Fruit fly (Drosophila melanogaster): ENCODE results near the gene Hsc70-3.
A peak's percentile ranks its signal among the peaks of the same experiment; 100 is the strongest.

The Hsc70-3 gene

dm6 chrX:11818047-11818766 lies 11.3 kb upstream of the Hsc70-3 start (continued):
- TF ChIP-seq CG4360 (GFP tag; IDR thresholded peaks at IDR 0.05) (peak; percentile 84), pita (GFP tag; optimal IDR thresholded peaks at IDR 0.05) (no peak), gt (GFP tag; IDR thresholded peaks at IDR 0.05) (peak; percentile 83), Tbp (GFP tag; optimal IDR thresholded peaks at IDR 0.05) (no peak), grau (tag; optimal IDR thresholded peaks at IDR 0.05) (peak; percentile 94), Eip74EF (GFP tag; optimal IDR thresholded peaks at IDR 0.05) (peak in 1 of 2 experiments; percentile 93), vnd (GFP tag; IDR thresholded peaks at IDR 0.05; ENCODE audit: partially characterized antibody) (peak; percentile 42; the same call in 1 of the 3 replicates), Jarid2 (GFP tag; optimal IDR thresholded peaks at IDR 0.05) (peak; percentile 71), bcd (GFP tag; optimal IDR thresholded peaks at IDR 0.05) (peak; percentile 89), chn (GFP tag; optimal IDR thresholded peaks at IDR 0.05) (peak; percentile 97), onecut (GFP tag; IDR thresholded peaks at IDR 0.05) (peak; percentile 85), CG8359 (GFP tag; optimal IDR thresholded peaks at IDR 0.05; ENCODE audit: borderline replicate concordance) (peak; percentile 78), wek (GFP tag; optimal IDR thresholded peaks at IDR 0.05) (peak; percentile 89), CG4730 (GFP tag; IDR thresholded peaks at IDR 0.05) (peak; percentile 89), wor (GFP tag; IDR thresholded peaks at IDR 0.05) (peak; percentile 85), CG9932 (GFP tag; IDR thresholded peaks at IDR 0.05) (peak; percentile 84), CG11695 (GFP tag; IDR thresholded peaks at IDR 0.05) (peak; percentile 96), fu2 (GFP tag; optimal IDR thresholded peaks at IDR 0.05) (peak; percentile 95), Fer2 (tag; optimal IDR thresholded peaks at IDR 0.05) (peak; percentile 74), abd-A (tag; optimal IDR thresholded peaks at IDR 0.05) (peak; percentile 83), Hey (tag; optimal IDR thresholded peaks at IDR 0.05) (peak; percentile 55), CG11085 (GFP tag; IDR thresholded peaks at IDR 0.05) (peak; percentile 85), tna (GFP tag; IDR thresholded peaks at IDR 0.05; ENCODE audit: partially characterized antibody) (peak; percentile 64), Rx (GFP tag; IDR thresholded peaks at IDR 0.05) (peak; percentile 91), CG1792 (GFP tag; optimal IDR thresholded peaks at IDR 0.05) (peak; percentile 84), Atf3 (GFP tag; optimal IDR thresholded peaks at IDR 0.05) (peak; percentile 93), ATbp (GFP tag; optimal IDR thresholded peaks at IDR 0.05) (peak; percentile 95), NfI (GFP tag; optimal IDR thresholded peaks at IDR 0.05) (peak; percentile 93), Stat92E (GFP tag; optimal IDR thresholded peaks at IDR 0.05) (peak in 1 of 3 experiments; percentile 71), dimm (GFP tag; IDR thresholded peaks at IDR 0.05) (peak; percentile 86), CG13296 (GFP tag; optimal IDR thresholded peaks at IDR 0.05) (peak; percentile 90), Mes4 (GFP tag; optimal IDR thresholded peaks at IDR 0.05) (peak; percentile 95), CG16813 (GFP tag; IDR thresholded peaks at IDR 0.05; ENCODE audit: partially characterized antibody) (peak; percentile 39; the same call in 2 of the 3 replicates), CHES-1-like (GFP tag; optimal IDR thresholded peaks at IDR 0.05) (peak; percentile 96), CG17328 (GFP tag; IDR thresholded peaks at IDR 0.05) (peak; percentile 97), cad (GFP tag; optimal IDR thresholded peaks at IDR 0.05) (no peak), CG7928 (GFP tag; optimal IDR thresholded peaks at IDR 0.05) (peak; percentile 48), CG16815 (GFP tag; optimal IDR thresholded peaks at IDR 0.05) (peak; percentile 88), ken (GFP tag; IDR thresholded peaks at IDR 0.05) (peak; percentile 95), CG2678 (tag; optimal IDR thresholded peaks at IDR 0.05) (peak; percentile 95), gsb (GFP tag; IDR thresholded peaks at IDR 0.05) (peak; percentile 83), rib (GFP tag; IDR thresholded peaks at IDR 0.05) (peak; percentile 79), Gsc (GFP tag; IDR thresholded peaks at IDR 0.05) (peak; percentile 79; the same call in 1 of the 2 replicates), slp2 (GFP tag; optimal IDR thresholded peaks at IDR 0.05) (peak; percentile 92), Six4 (GFP tag; optimal IDR thresholded peaks at IDR 0.05) (peak; percentile 93), CG34376 (GFP tag; optimal IDR thresholded peaks at IDR 0.05) (peak; percentile 80), Hmr (GFP tag; optimal IDR thresholded peaks at IDR 0.05) (peak; percentile 95), CG31224 (GFP tag; IDR thresholded peaks at IDR 0.05) (peak; percentile 82), HLH4C (GFP tag; IDR thresholded peaks at IDR 0.05; ENCODE audit: partially characterized antibody) (peak; percentile 58; the same call in 2 of the 3 replicates)
